Fruit fly (Drosophila melanogaster) whole organism, embryonic: ENCODE results near the gene tbc.

Experiments used
- Myb ChIP-seq: fragments of 200-800 bp; sonication (Bioruptor generic); optimal IDR thresholded peaks from 2 replicates; lab custom pipeline; 2016; ENCODE audit warnings: missing biosample characterization, missing genetic modification characterization
- Six4 ChIP-seq: fragments of 200-800 bp; sonication (Bioruptor generic); optimal IDR thresholded peaks from 2 replicates; lab custom pipeline; 2016; ENCODE audit warnings: missing biosample characterization, missing genetic modification characterization
- gcm ChIP-seq: fragments of 200-800 bp; sonication (Bioruptor generic); optimal IDR thresholded peaks from 2 replicates; lab custom pipeline; 2019; ENCODE audit warnings: missing biosample characterization, mild to moderate bottlenecking, missing genetic modification characterization, moderate library complexity

DNA sequence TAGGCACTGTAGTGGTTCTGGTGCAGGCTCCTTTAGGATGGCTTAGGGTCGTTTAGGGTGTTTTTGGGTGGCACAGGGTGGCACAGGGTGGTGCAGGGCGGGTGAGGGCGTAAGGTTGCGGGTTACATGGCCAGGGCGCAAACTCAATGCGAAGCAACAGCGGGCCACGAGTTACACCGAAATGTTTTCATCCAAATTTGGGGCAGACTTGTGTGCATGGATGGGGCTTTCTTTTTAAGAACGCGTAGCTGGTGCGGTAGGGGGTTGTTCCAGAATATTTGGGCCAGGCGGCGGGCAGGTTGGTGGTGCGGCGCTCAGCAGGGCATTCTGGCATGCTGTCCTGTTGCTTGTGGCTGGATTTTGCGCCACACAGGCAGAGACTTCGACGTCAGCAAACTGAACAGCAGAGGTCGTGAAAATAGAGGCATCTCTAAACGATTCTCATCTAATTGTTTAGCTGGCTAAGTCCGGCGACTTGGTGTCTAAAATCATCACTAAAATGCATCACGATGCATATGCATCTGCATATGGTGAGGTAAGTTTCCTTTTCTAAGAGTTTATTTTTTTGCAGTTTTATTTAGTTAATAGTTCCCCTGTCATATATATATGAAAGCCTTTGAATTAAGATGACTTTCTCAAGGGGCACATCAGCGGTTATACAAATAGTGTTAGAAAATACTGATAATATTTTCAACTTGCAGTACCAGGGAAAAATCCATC, 1.1 kb upstream of the tbc start:
- TF ChIP-seq Myb (no peak), gcm (GFP tag; lab: Kevin White, UChicago) (no peak), Six4 (GFP tag; lab: Kevin White, UChicago) (no peak)
